Worm (Caenorhabditis elegans): ENCODE measurements around the gene C45H4.18.

The C45H4.18 gene

DNA sequence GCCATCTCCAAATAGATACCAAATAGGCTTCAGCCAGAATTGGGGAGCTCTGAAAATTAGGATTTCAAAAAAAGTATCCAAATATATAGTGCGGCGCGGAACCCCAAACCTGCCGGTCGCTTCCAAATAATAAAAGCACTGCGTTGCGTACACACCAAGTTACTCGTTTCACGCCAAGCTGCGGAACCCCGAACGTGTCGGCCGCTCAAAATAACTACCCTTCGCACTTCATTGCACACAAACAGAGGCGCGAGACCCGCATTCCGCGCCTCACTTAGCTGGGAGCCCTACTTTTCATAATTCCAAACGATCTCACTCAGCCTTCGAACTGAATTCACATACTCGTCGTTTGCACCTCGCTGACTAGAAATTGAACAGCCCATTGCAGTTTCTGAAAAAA, 24.3 kb downstream of the C45H4.18 start:
- TF ChIP-seq egl-27 (tag; optimal IDR thresholded peaks at IDR 0.05) (no peak), ceh-9 (tag; optimal IDR thresholded peaks at IDR 0.05) (no peak), nhr-25 (tag; optimal IDR thresholded peaks at IDR 0.05) (no peak), lsy-12 (tag; optimal IDR thresholded peaks at IDR 0.05) (no peak), ZK546.5 (tag; optimal IDR thresholded peaks at IDR 0.05) (no peak), elt-2 (tag; optimal IDR thresholded peaks at IDR 0.05) (no peak), nhr-12 (tag; optimal IDR thresholded peaks at IDR 0.05) (no peak), tbx-2 (tag; optimal IDR thresholded peaks at IDR 0.05) (no peak), R02D3.7 (tag; optimal IDR thresholded peaks at IDR 0.05) (no peak), nfya-1 (tag; optimal IDR thresholded peaks at IDR 0.05; ENCODE audit: insufficient read depth) (no peak), mml-1 (tag; optimal IDR thresholded peaks at IDR 0.05) (no peak), skn-1 (tag; optimal IDR thresholded peaks at IDR 0.05) (no peak), nhr-28 (tag; optimal IDR thresholded peaks at IDR 0.05) (no peak)

DNA sequence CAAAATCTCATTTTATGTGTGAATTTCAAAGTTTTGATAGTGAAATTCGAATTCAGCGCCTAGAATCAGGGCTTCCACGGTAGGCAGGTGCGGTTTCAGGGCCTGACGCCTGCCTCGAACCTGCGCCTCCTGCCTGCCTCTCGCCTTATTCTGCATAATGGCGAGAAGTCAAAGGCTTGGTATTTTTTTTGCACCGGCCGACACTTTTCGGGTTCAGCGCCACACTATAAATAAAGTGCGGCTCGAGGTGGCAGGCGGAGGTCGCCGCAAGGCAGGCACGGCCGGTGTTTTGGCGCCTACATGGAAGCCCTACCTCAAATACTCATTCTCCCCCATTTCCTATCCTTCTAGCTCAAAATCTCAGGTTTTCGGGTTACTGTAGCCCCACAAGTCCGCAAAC, 25.1 kb downstream of the C45H4.18 start:
- TF ChIP-seq elt-2 (tag; optimal IDR thresholded peaks at IDR 0.05) (no peak), snpc-4 (tag; optimal IDR thresholded peaks at IDR 0.05) (no peak), nhr-76 (tag; optimal IDR thresholded peaks at IDR 0.05) (no peak), pha-4 (tag; optimal IDR thresholded peaks at IDR 0.05) (no peak), egl-27 (tag; optimal IDR thresholded peaks at IDR 0.05) (no peak)

DNA sequence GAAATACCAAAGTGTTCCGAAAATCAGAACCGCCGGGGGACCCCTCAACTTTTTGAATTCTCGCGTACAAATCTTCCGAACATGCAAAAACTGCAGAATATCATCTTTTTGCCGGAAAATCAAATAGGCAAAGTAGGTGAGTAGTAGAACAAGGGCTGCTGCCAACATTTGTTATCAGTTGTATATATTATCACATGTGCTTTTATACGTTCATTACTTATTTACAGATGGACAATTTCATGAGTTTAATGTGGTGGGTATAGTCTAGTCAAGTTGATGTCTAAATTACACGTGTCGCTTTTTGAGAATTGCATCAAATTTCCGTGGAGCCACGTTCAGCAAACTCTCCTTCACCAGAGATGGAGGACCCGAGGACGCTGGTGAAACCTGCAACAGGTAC, 25.9 kb downstream of the C45H4.18 start, which contains the start of gene cyp-32B1:
Gene cyp-32B1, minus strand, starts transcription at position 176 of the 400 bp plus-strand sequence.
- TF ChIP-seq pqm-1 (tag; optimal IDR thresholded peaks at IDR 0.05): peak; percentile 70
- peak; percentile 61 for TF ChIP-seq pha-4 (tag; optimal IDR thresholded peaks at IDR 0.05)
- peak; percentile 65 for TF ChIP-seq elt-2 (tag; optimal IDR thresholded peaks at IDR 0.05)
- TF ChIP-seq daf-12 (tag; optimal IDR thresholded peaks at IDR 0.05): no peak

DNA sequence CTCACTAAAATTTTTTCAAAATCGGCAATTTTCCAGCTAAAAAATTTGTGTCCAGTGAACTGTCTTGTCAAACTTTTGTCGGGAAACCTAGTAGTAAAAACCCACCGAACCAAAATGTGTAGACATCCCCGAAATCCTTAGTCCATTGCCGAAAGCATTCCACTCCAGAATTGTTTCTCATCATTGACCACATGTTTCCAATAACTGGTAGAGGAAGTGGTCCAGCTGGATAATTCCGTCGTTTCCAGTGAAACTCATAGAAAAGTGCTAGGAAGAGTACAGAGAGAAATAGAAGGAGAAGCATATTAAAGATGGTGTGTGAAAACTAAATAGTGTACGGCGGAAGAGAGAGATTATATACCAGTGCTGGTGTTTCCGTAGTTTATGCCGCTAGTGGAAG, 28.7 kb downstream of the C45H4.18 start, which contains the start of gene cyp-33C12:
Gene cyp-33C12, minus strand, starts transcription at position 321 of the 400 bp plus-strand sequence.
- TF ChIP-seq ztf-11 (tag; optimal IDR thresholded peaks at IDR 0.05): no peak

DNA sequence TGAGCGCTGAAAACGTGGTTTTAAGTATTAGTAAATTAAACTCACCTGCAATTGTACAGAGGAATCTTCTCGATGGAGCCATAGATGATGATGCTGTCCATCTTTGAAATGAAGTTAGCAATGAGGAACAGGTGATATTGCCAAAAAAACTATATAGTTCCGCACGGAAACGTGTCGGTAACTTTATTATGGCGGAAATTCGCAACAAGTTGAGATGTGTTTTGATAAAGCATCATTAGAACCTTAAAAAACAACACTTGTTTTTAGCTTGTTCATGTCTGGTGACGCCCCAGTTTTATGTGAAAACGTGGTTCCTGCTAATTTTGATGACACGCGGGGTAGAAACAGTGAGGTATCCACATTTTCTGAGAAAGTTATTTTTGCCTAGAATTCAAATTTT, 30.8 kb downstream of the C45H4.18 start, which contains the start of gene srt-40:
Gene srt-40, minus strand, starts transcription at position 101 of the 400 bp plus-strand sequence.
- TF ChIP-seq ceh-9 (tag; optimal IDR thresholded peaks at IDR 0.05): no peak

DNA sequence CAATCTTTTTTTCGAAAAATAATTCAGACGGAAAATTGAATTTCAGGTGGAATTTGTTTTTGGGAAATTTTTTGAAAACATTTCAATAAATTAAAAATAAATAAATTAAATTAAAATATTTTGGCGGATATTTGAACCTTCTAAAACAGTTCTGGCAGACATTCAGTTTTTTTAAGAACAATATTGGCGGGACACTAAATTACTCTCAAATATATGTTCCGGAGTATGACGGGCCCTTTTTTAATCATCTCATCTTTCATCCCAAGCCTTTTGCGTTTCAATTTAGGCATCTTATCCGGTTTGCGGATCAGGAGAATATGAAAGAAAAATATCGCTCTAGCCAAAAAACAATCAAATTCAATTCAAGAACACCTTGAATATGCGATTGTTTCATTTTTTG, 31.5 kb downstream of the C45H4.18 start, which contains the start of gene svh-11:
Gene svh-11, plus strand, starts transcription at position 301 of the 400 bp plus-strand sequence.
- TF ChIP-seq snpc-4 (tag; optimal IDR thresholded peaks at IDR 0.05) (no peak), daf-12 (tag; optimal IDR thresholded peaks at IDR 0.05) (no peak)

DNA sequence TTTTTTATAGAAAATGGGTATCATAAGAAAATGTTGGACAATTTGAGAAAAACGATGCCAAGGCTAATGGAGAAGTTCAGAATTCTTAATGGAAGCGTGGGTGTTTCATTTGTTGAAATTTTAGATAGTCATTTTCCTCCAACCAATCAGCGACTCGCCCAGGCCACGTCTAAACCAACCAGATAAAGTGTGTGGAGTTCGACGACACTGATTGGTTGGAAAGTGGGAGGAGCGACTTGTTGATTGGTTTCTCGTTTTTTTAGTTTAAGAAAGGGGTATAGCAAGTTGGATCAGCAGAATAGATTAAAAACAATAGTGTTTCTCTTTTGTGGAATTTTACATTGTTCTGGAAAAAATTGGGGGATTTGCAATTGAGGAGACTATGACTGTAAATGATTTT, 32.2 kb downstream of the C45H4.18 start:
- no peak for TF ChIP-seq nhr-11 (tag; optimal IDR thresholded peaks at IDR 0.05)
- no peak for TF ChIP-seq daf-12 (tag; optimal IDR thresholded peaks at IDR 0.05)
- peak; percentile 84 for TF ChIP-seq nfya-1 (tag; optimal IDR thresholded peaks at IDR 0.05; ENCODE audit: insufficient read depth)
- TF ChIP-seq zag-1 (tag; optimal IDR thresholded peaks at IDR 0.05): no peak
- TF ChIP-seq skn-1 (tag; optimal IDR thresholded peaks at IDR 0.05): no peak

DNA sequence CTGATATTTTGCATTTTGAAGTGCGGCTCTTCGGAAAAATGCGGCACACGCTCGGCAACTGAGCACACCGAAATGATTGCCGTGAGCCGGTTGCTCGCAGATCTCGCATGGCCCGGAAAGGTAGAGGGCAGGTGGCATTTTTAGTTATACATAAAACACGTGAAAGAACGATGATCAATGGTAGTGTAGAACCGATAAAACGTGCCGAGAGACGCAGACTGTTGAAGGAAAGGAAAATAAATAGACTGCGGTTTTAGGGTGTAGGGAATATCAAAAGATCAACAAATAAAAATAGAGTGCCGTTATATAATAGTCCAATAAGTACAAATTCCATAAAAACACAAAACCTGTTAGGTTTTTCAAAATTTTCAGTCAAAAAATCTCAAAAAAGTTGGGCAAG, 36.6 kb downstream of the C45H4.18 start, which contains the start of gene nhr-133:
Gene nhr-133, minus strand, starts transcription at position 183 of the 400 bp plus-strand sequence.
- no peak for TF ChIP-seq ceh-16 (tag; optimal IDR thresholded peaks at IDR 0.05)
- peak; percentile 38 for TF ChIP-seq elt-2 (tag; optimal IDR thresholded peaks at IDR 0.05)
- no peak for TF ChIP-seq ztf-11 (tag; optimal IDR thresholded peaks at IDR 0.05)
- TF ChIP-seq ceh-28 (tag; optimal IDR thresholded peaks at IDR 0.05): no peak
- TF ChIP-seq pha-4 (tag; optimal IDR thresholded peaks at IDR 0.05): peak; percentile 73

DNA sequence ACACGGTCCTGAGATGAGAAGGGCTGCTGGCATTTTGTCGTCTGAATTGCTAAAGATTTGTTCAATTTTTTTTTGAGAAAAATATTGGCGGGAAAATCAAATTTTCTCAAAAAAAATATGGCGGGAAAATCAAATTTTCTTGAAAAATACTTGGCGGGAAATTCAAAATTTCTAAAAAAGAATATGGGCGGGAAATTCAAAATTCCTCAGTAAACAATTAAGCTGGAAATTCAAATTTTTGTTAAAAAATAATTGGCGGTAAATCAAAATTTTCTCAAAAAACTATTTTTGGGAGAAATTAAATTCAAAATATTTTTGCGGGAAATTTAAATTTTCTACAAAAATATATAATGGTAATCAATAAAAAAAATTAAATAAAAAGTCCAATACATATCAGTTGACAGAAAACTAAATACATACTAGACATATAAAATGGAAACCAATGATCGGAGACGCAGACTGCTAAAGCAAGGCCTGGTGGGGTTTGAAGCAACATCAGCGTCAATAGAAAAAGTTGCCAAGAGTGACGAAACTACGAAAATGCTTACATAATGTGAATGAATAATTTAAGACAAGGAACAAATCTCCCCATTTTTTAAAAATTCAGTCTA, 39.2 kb downstream of the C45H4.18 start, which contains the start of gene nhr-184:
Gene nhr-184, minus strand, starts transcription at position 51 of the 611 bp plus-strand sequence.
- TF ChIP-seq eor-1 (tag; optimal IDR thresholded peaks at IDR 0.05) (no peak), ama-1 (optimal IDR thresholded peaks at IDR 0.05) (no peak), nhr-11 (tag; optimal IDR thresholded peaks at IDR 0.05) (no peak), nfya-1 (tag; optimal IDR thresholded peaks at IDR 0.05; ENCODE audit: insufficient read depth) (no peak), mdl-1 (tag; optimal IDR thresholded peaks at IDR 0.05) (no peak), hmg-11 (tag; optimal IDR thresholded peaks at IDR 0.05) (peak; percentile 42), sea-2 (GFP tag; optimal IDR thresholded peaks at IDR 0.05) (no peak), ceh-82 (tag; optimal IDR thresholded peaks at IDR 0.05) (no peak), tbx-2 (tag; optimal IDR thresholded peaks at IDR 0.05) (no peak), aly-2 (tag; optimal IDR thresholded peaks at IDR 0.05) (no peak), pha-4 (tag; optimal IDR thresholded peaks at IDR 0.05) (peak; percentile 58), nhr-28 (tag; optimal IDR thresholded peaks at IDR 0.05) (no peak), pqm-1 (tag; optimal IDR thresholded peaks at IDR 0.05) (peak; percentile 25), elt-2 (tag; optimal IDR thresholded peaks at IDR 0.05) (peak; percentile 27)

All from whole organism, L3 larva.